Worm (Caenorhabditis elegans) whole organism, mixed stage, embryonic: ENCODE measurements around the gene C33D9.13.

ENCODE experiments used
- ceh-39 ChIP-seq: fragments of 150-350 bp; optimal IDR thresholded peaks from 2 replicates; lab custom pipeline; 2014; ENCODE audit warnings: missing biosample characterization, missing genetic modification characterization
- nhr-12 ChIP-seq: fragments of 150-350 bp; optimal IDR thresholded peaks from 2 replicates; lab custom pipeline; 2014; ENCODE audit warnings: missing biosample characterization, missing genetic modification characterization
- nhr-76 ChIP-seq: sonication (generic microtip); optimal IDR thresholded peaks from 2 replicates; lab custom pipeline; 2017; ENCODE audit warnings: missing biosample characterization, missing genetic modification characterization
- pha-4 ChIP-seq: fragments of 150-350 bp; optimal IDR thresholded peaks from 2 replicates; lab custom pipeline; 2018; ENCODE audit warnings: missing biosample characterization, missing genetic modification reagents, missing genetic modification characterization
- snpc-4 ChIP-seq: fragments of 150-350 bp; optimal IDR thresholded peaks from 2 replicates; lab custom pipeline; 2014; ENCODE audit warnings: missing biosample characterization, missing genetic modification characterization

- TF ChIP-seq nhr-12 (tag; lab: Kevin White, UChicago): no peak
- no peak for TF ChIP-seq snpc-4 (tag; lab: Kevin White, UChicago)
- no peak for TF ChIP-seq nhr-76 (tag; lab: Kevin White, UChicago)
- TF ChIP-seq ceh-39: no peak
- TF ChIP-seq pha-4 (tag; lab: Kevin White, UChicago): no peak
Observed at ce11 chrIV:8748967-8749366, 36.1 kb downstream of the C33D9.13 start.
